Worm (Caenorhabditis elegans): ENCODE data around the gene ceh-16.

- TF ChIP-seq W03F9.2 (tag; optimal IDR thresholded peaks at IDR 0.05): no peak
- no peak for TF ChIP-seq dao-5 (tag; optimal IDR thresholded peaks at IDR 0.05)
These were observed 26.1 kb downstream of the ceh-16 start, which contains the start of gene F22B7.3 for ce11 chrIII:8648589-8648988.
